Worm (Caenorhabditis elegans) whole organism, L4/young adult: ENCODE measurements around the gene cdc-25.2.

Experiments
- W03F9.2 ChIP-seq: fragments of 150-350 bp; optimal IDR thresholded peaks from 2 replicates; lab custom pipeline; 2014; ENCODE audit warnings: missing biosample characterization, missing genetic modification characterization
- dao-5 ChIP-seq: sonication (generic microtip); optimal IDR thresholded peaks from 2 replicates; lab custom pipeline; 2016; ENCODE audit warnings: missing genotype, missing genetic modification characterization, moderate library complexity, missing compliant biosample characterization
- him-1 ChIP-seq: sonication (generic microtip); optimal IDR thresholded peaks from 2 replicates; lab custom pipeline; 2016; ENCODE audit warnings: missing genotype, missing genetic modification reagents, missing genetic modification characterization, missing compliant biosample characterization

Gene cdc-25.2

DNA sequence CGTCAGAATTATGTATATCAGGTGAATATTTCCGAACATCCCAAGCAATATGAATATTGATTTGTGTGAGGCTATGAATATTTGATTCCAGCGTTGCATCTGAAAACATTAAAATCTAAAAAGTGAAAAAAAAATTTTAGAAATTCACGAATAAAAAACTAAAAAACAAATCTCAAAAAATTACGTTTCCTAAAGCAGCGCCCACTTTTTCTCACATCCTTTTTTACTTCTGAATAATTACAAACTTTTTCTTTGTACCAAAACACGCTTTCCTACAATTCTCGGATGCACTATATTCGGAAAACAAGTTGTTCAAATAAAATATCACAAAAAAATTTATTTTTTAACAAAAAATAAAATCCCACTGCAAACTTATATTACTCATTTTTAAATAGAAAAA, 13.9 kb upstream of the cdc-25.2 start, which contains the start of gene srsx-8:
srsx-8 (minus strand) TSS at position 101 of the 400 bp plus-strand sequence.
- no peak for TF ChIP-seq him-1 (tag; lab: Kevin White, UChicago)
- no peak for TF ChIP-seq W03F9.2 (tag; lab: Kevin White, UChicago)
- no peak for TF ChIP-seq dao-5 (tag; lab: Kevin White, UChicago)

DNA sequence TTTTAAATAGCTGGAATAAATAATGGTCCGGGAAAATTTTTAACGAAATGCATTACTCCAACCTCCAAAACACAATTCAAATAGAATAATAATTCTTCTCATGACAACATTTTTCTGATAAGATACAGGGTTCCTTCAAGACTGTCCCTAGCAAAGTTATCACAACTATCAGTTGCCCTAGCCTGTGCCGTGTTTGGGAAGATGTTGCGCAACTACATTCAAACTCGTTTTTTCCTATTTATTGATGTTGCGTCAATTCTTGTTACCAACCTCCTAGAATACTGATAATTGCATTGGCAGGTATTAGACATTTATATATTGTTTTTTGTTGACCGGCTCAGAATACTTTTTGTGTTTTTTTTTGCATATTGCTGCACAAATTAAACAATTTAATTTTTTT, 11.8 kb upstream of the cdc-25.2 start:
- TF ChIP-seq dao-5 (tag; lab: Kevin White, UChicago) (no peak), W03F9.2 (tag; lab: Kevin White, UChicago) (no peak), him-1 (tag; lab: Kevin White, UChicago) (no peak)

ce11 chrV:1558113-1558512, 8.8 kb upstream of the cdc-25.2 start:
- no peak for TF ChIP-seq him-1 (tag; lab: Kevin White, UChicago)
- no peak for TF ChIP-seq W03F9.2 (tag; lab: Kevin White, UChicago)
- TF ChIP-seq dao-5 (tag; lab: Kevin White, UChicago) = no peak

DNA sequence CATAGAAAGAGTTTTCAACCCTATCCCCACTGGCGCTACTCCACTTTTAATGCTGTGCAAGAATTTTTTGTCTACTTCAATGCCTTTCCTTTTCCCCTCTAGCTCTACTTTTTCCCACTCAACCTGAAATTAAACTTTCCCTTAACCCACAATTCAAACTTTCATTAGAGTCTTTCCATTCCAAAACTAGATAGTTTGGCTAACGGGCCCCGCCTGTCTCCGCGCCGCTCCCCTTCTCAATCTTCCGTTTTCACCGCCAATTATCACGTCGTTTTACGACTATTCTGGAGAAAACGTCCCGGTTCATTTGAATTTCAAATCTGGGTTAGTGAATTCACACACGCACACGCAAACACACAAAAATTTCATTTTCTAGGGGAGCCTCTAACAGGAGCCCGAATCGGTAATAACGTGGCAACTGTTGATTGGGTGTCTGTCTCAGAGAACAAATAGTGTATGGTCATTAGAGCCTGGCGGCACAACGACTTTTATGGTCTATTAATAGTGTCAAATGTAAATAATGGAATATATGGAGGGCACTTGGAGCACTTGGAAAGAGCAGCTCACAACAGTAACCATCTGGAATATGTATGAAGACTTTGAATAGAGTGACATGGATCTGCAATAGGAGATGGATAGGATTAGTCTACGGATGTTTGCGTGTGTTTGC, 3.0 kb downstream of the cdc-25.2 start:
- TF ChIP-seq dao-5 (tag; lab: Kevin White, UChicago) (no peak), him-1 (tag; lab: Kevin White, UChicago) (no peak)

- TF ChIP-seq dao-5 (tag; lab: Kevin White, UChicago) = no peak
- TF ChIP-seq him-1 (tag; lab: Kevin White, UChicago) = no peak
- TF ChIP-seq W03F9.2 (tag; lab: Kevin White, UChicago) = no peak
Measured at ce11 chrV:1570679-1571078, 3.8 kb downstream of the cdc-25.2 start.

DNA sequence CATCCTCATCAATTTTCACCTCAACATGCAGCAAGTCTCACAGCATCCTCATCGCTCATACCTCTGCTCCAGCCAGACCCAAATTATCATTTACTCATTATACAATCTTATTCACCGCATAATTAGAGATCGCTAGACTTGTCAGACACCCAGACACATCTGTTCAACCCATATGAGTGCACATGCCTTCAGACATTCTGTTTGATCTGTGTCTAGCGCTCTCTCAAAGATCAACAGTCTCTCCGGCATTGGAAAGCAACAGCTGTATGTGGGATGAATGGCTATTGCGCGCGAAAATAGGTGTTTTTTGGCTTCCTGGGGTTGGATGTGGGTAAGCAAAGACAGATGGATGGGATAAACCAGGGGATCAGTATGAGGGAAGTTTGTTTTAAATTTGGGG, 5.7 kb downstream of the cdc-25.2 start:
- TF ChIP-seq him-1 (tag; lab: Kevin White, UChicago) (no peak), W03F9.2 (tag; lab: Kevin White, UChicago) (no peak), dao-5 (tag; lab: Kevin White, UChicago) (no peak)

ce11 chrV:1574599-1574998, 7.7 kb downstream of the cdc-25.2 start:
- no peak for TF ChIP-seq him-1 (tag; lab: Kevin White, UChicago)
- TF ChIP-seq dao-5 (tag; lab: Kevin White, UChicago) = no peak

- no peak for TF ChIP-seq dao-5 (tag; lab: Kevin White, UChicago)
- no peak for TF ChIP-seq him-1 (tag; lab: Kevin White, UChicago)
- TF ChIP-seq W03F9.2 (tag; lab: Kevin White, UChicago) = no peak
Measured at ce11 chrV:1575493-1576084, 8.7 kb downstream of the cdc-25.2 start.

DNA sequence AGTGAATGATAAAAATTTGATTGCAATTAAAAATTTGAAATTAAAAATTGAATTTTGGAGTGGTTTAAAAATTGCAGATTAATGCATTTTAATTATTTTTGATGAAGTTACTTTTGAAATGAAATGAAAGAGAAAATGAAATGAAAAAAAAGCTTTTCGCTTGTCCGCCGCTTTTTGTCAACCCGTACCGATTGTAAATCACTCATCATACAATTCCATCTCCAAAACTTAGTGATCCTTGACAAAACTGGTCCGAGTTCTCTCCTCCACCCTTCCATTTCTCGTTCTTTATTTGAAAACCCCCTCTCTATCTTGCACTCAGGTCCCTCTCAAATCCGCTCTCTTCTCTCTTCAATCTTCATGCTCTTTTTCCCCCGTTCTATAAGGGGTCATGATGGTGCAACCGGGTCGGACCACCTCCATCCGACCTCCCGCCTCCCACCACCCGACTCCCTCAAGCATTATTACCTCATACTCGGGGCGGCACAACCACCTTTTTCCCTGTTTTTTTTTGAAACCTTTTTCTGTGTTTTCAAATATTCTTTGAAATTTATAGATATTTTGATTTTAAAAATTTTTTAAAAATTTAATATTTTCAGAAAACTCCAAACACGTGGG, 10.3 kb downstream of the cdc-25.2 start:
- TF ChIP-seq W03F9.2 (tag; lab: Kevin White, UChicago) (no peak), dao-5 (tag; lab: Kevin White, UChicago) (no peak), him-1 (tag; lab: Kevin White, UChicago) (no peak)

- TF ChIP-seq dao-5 (tag; lab: Kevin White, UChicago) (no peak), W03F9.2 (tag; lab: Kevin White, UChicago) (no peak), him-1 (tag; lab: Kevin White, UChicago) (no peak)
Measured at ce11 chrV:1578572-1579230, 11.8 kb downstream of the cdc-25.2 start.

DNA sequence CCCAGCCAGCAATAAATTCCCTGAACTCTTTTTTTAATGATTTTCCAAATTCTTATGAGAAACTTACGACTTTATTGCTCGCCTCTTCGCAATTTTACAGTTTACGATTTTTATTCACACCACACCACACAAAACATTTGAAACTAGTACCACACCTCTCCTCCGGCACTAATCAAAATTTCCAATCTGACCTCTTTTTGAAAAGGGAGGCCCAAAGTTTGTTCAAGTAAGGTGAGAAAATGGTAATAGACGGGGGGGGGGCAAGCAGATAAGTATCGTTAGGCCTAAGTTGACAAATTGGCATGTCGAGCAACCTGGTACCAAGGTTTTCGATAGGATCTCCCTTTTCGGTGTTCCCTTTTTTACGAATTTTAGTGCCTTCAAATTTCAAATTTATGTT, 12.9 kb downstream of the cdc-25.2 start:
- TF ChIP-seq him-1 (tag; lab: Kevin White, UChicago) = no peak
- no peak for TF ChIP-seq W03F9.2 (tag; lab: Kevin White, UChicago)
- no peak for TF ChIP-seq dao-5 (tag; lab: Kevin White, UChicago)

- TF ChIP-seq dao-5 (tag; lab: Kevin White, UChicago) (no peak), W03F9.2 (tag; lab: Kevin White, UChicago) (no peak), him-1 (tag; lab: Kevin White, UChicago) (no peak)
Measured at ce11 chrV:1583242-1583641, 16.4 kb downstream of the cdc-25.2 start.

- TF ChIP-seq him-1 (tag; lab: Kevin White, UChicago) (no peak), dao-5 (tag; lab: Kevin White, UChicago) (no peak), W03F9.2 (tag; lab: Kevin White, UChicago) (no peak)
Measured at ce11 chrV:1585411-1585810, 18.5 kb downstream of the cdc-25.2 start, which contains the start of gene F16B4.7. Gene F16B4.7, plus strand, starts transcription at chrV:1585711.
